Fruit fly (Drosophila melanogaster) S2 (cell line): ENCODE measurements around the gene CG32793.

Experiments
- CG8478 ChIP-seq: fragments of >200 bp; optimal IDR thresholded peaks from 2 replicates; lab custom pipeline; 2018
- CTCF ChIP-seq, 2 experiments: fragments of >200 bp; optimal IDR thresholded peaks; 2 replicates each; lab custom pipeline; 2018

DNA sequence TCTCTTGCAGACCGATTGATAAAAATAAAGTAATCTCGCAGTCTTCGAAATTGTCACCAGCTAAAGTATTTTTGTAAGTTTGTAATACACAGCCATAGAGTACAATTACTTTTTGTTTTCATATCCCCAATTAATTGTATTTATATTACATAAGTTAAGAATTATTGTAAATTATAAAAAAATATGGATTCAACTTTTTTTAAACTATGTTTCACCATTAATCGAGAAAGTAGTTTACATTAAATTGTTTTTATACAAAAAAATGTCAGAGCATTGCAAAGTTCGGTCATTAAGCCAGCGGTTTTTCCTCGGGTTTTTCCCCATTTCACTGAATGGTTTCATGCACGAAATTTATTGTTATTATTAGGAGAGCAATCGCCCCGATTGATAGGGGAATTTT, 50.7 kb downstream of the CG32793 start:
- no peak for TF ChIP-seq CG8478 (lab: Kevin White, UChicago)
- no peak for TF ChIP-seq CTCF (optimal IDR thresholded peaks at IDR 0.05; lab: Kevin White, UChicago)
